Worm (Caenorhabditis elegans) whole organism, L1 larva: ENCODE data around the gene nhr-92.
"Not testable (repeated sequence)": the region's sequence is repeated elsewhere in the genome, so short reads cannot be mapped to it uniquely, and the experiment has no call there.

Source experiments
- ama-1 ChIP-seq: fragments of 150-350 bp; optimal IDR thresholded peaks from 2 replicates; lab custom pipeline; 2014
- ces-1 ChIP-seq: fragments of 150-350 bp; optimal IDR thresholded peaks from 2 replicates; lab custom pipeline; 2014; ENCODE audit warnings: missing biosample characterization, missing genetic modification reagents, missing genetic modification characterization
- egl-27 ChIP-seq, 2 experiments: fragments of 150-350 bp in 1 of 2; sonication (generic microtip); optimal IDR thresholded peaks; 3 replicates each; lab custom pipeline; 2017 to 2018; ENCODE audit warnings: missing biosample characterization in 2 of 2, missing genetic modification characterization in 2 of 2, missing genetic modification reagents in 2 of 2
- lin-35 ChIP-seq, 2 experiments: fragments of 150-350 bp; optimal IDR thresholded peaks; 2 replicates each; lab custom pipeline; 2014; ENCODE audit warnings: missing biosample characterization in 2 of 2, missing genetic modification characterization in 2 of 2, missing genetic modification reagents in 2 of 2
- lsy-2 ChIP-seq, 2 experiments: fragments of 150-350 bp; optimal IDR thresholded peaks; 2 replicates each; lab custom pipeline; 2014; ENCODE audit warnings: missing biosample characterization in 2 of 2, missing genetic modification characterization in 2 of 2
- nhr-12 ChIP-seq: sonication (generic microtip); optimal IDR thresholded peaks from 2 replicates; lab custom pipeline; 2017; ENCODE audit warnings: missing biosample characterization, missing genetic modification characterization
- pqm-1 ChIP-seq: sonication (generic microtip); optimal IDR thresholded peaks from 3 replicates; lab custom pipeline; 2017; ENCODE audit warnings: missing biosample characterization, missing genetic modification characterization
- snpc-4 ChIP-seq: fragments of 150-350 bp; optimal IDR thresholded peaks from 2 replicates; lab custom pipeline; 2014; ENCODE audit warnings: missing biosample characterization, missing genetic modification characterization
- tbx-2 ChIP-seq: sonication (generic microtip); optimal IDR thresholded peaks from 2 replicates; lab custom pipeline; 2016; ENCODE audit warnings: missing genetic modification characterization, missing compliant biosample characterization
- tlp-1 ChIP-seq: fragments of 150-350 bp; optimal IDR thresholded peaks from 2 replicates; lab custom pipeline; 2014; ENCODE audit warnings: missing biosample characterization, missing genetic modification characterization
- zag-1 ChIP-seq: fragments of 150-350 bp; optimal IDR thresholded peaks from 2 replicates; lab custom pipeline; 2014; ENCODE audit warnings: missing biosample characterization, missing genetic modification characterization

DNA sequence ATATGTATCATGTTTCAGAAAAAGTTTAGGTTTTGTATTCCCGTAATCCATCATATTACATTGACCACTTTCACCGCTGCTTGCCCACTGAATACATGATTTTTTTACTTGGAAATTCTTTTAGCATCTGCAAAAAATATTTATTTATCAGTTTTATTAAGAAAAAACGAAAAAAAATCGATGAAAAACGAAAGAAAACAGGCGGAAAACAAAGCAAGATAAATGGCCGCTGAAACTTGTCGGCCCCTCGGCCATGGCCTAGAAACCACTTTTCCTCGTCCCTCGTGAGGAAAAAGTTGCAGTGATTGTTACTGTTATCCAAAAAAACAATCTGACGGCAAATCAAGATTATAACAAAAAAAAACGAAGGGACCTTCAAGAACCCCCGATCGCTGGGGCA lies 9.9 kb upstream of the nhr-92 start, which contains the start of gene dsl-3:
- TF ChIP-seq egl-27 (tag; optimal IDR thresholded peaks at IDR 0.05; lab: Kevin White, UChicago); lsy-2 (tag; optimal IDR thresholded peaks at IDR 0.05; lab: Kevin White, UChicago); nhr-12 (tag; lab: Kevin White, UChicago); ces-1; lin-35 (GFP tag; optimal IDR thresholded peaks at IDR 0.05; lab: Kevin White, UChicago); tbx-2 (tag; lab: Kevin White, UChicago); snpc-4 (tag; lab: Kevin White, UChicago); zag-1 (tag; lab: Kevin White, UChicago); pqm-1 (tag; lab: Kevin White, UChicago); tlp-1; ama-1: not testable (repeated sequence)
